Worm (Caenorhabditis elegans): ENCODE measurements around the gene cash-1.
A peak's percentile ranks its signal among the peaks of the same experiment; 100 is the strongest.

The cash-1 gene

ce11 chrV:10328080-10328479, 34.0 kb upstream of the cash-1 start:
- TF ChIP-seq pha-4 (tag; optimal IDR thresholded peaks at IDR 0.05) (peak; percentile 74), tbx-2 (tag; optimal IDR thresholded peaks at IDR 0.05) (no peak)

DNA sequence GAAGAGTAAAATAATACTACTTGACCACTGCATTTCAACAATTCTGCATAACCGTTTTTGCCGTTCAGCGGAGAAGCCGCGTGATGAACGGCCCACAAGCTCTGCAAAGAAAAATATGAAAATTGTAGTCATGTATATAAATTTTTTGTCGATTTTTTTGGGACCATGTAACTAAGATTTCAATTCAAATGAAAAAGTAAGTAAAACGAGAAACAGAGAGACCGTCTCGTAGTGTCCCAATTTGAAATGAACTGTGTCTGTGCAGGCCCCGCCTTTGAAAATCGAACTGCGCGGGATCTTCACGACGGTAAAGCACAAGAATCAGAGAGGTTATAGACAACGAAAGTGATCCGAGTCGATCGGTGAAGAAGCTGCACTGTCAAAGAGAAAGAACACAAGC, 30.0 kb upstream of the cash-1 start, which contains the start of gene crm-1:
crm-1 (minus strand) TSS at position 101 of the 400 bp plus-strand sequence.
- TF ChIP-seq nhr-76 (tag; optimal IDR thresholded peaks at IDR 0.05) (no peak), aly-2 (tag; optimal IDR thresholded peaks at IDR 0.05) (no peak), ceh-16 (tag; optimal IDR thresholded peaks at IDR 0.05) (no peak), fkh-2 (tag; optimal IDR thresholded peaks at IDR 0.05) (no peak), fkh-10 (GFP tag; optimal IDR thresholded peaks at IDR 0.05) (no peak), ceh-9 (tag; optimal IDR thresholded peaks at IDR 0.05) (no peak), fos-1 (tag; optimal IDR thresholded peaks at IDR 0.05) (no peak), nhr-28 (tag; optimal IDR thresholded peaks at IDR 0.05) (no peak), sea-2 (GFP tag; optimal IDR thresholded peaks at IDR 0.05) (no peak)

DNA sequence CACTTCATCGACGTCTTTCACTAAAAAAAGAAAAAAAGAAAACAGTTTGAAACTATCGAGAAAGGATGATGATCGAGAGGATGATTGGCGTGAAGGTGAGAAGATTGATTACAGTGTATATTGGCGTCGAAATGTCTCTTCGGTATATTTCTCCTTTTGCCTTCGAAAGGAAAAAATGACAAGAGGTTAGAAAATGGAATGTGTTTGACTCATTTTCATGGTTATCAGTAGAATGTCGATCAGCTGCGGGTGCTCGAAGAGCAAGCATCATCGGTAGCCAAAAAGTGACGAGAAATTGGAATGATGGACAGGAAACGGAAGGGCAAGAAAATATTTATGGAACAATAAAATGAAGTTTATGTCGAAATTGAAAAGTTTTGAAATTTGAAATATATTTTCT, 28.2 kb upstream of the cash-1 start:
- no peak for TF ChIP-seq R02D3.7 (tag; optimal IDR thresholded peaks at IDR 0.05)
- TF ChIP-seq egl-27 (tag; optimal IDR thresholded peaks at IDR 0.05), result no peak
- TF ChIP-seq elt-2 (tag; optimal IDR thresholded peaks at IDR 0.05), result peak; percentile 35
- TF ChIP-seq ceh-28 (tag; optimal IDR thresholded peaks at IDR 0.05), result no peak
- no peak for TF ChIP-seq elt-1 (tag; optimal IDR thresholded peaks at IDR 0.05)

DNA sequence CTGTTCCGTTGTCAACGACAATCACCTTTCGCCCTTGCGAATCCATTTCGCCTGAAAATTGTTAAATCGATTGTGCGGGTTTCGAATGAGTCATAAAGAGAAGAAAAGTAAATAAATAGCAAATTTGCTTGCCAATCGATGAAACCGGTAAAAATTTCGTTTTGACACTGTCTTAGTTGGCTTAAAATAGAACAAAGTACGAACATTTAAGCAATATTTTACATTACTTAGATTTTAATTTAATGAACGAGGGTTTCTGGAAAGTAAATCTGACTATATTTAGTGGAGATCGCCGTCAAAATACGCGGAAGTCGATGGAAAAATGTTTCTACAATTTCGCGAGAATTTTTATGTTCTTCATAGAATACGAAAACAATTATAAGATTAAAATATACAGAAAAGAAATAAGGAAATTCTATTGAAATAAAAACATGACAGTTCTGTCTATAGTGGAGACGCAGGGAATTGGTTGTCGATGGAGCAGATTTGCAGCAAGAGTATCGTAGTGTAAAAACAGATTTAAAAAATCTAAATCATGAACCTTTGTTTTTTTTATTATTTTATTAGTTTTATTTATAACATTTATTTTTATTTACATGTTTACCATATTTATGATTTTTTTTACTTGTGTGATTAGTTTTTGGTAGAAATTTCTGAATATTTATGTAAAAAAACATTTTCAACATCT, 23.6 kb upstream of the cash-1 start, which contains the start of gene arx-2:
arx-2 (minus strand) TSS at position 51 of the 688 bp plus-strand sequence.
- peak; percentile 82 for TF ChIP-seq pha-4 (tag; optimal IDR thresholded peaks at IDR 0.05)
- TF ChIP-seq ZK546.5 (tag; optimal IDR thresholded peaks at IDR 0.05), result no peak
- TF ChIP-seq tbx-2 (tag; optimal IDR thresholded peaks at IDR 0.05), result no peak
- TF ChIP-seq sea-2 (GFP tag; optimal IDR thresholded peaks at IDR 0.05), result no peak
- no peak for TF ChIP-seq nhr-67 (tag; optimal IDR thresholded peaks at IDR 0.05)
- peak; percentile 69 for TF ChIP-seq lin-15B (tag; optimal IDR thresholded peaks at IDR 0.05)
- TF ChIP-seq nhr-23 (tag; optimal IDR thresholded peaks at IDR 0.05), result peak; percentile 65
- no peak for TF ChIP-seq egl-27 (tag; optimal IDR thresholded peaks at IDR 0.05)
- no peak for TF ChIP-seq mml-1 (tag; optimal IDR thresholded peaks at IDR 0.05)
- no peak for TF ChIP-seq R02D3.7 (tag; optimal IDR thresholded peaks at IDR 0.05)
- peak; percentile 13 for TF ChIP-seq hmg-11 (tag; optimal IDR thresholded peaks at IDR 0.05)
- no peak for TF ChIP-seq nhr-11 (tag; optimal IDR thresholded peaks at IDR 0.05)
- no peak for TF ChIP-seq aly-2 (tag; optimal IDR thresholded peaks at IDR 0.05)
- TF ChIP-seq fos-1 (tag; optimal IDR thresholded peaks at IDR 0.05), result no peak
- TF ChIP-seq nhr-12 (tag; optimal IDR thresholded peaks at IDR 0.05), result no peak
- peak; percentile 53 for TF ChIP-seq nfya-1 (tag; optimal IDR thresholded peaks at IDR 0.05; ENCODE audit: insufficient read depth)
- no peak for TF ChIP-seq fkh-2 (tag; optimal IDR thresholded peaks at IDR 0.05)
- TF ChIP-seq fkh-10 (GFP tag; optimal IDR thresholded peaks at IDR 0.05), result no peak
- peak; percentile 67 for TF ChIP-seq snpc-4 (tag; optimal IDR thresholded peaks at IDR 0.05)

DNA sequence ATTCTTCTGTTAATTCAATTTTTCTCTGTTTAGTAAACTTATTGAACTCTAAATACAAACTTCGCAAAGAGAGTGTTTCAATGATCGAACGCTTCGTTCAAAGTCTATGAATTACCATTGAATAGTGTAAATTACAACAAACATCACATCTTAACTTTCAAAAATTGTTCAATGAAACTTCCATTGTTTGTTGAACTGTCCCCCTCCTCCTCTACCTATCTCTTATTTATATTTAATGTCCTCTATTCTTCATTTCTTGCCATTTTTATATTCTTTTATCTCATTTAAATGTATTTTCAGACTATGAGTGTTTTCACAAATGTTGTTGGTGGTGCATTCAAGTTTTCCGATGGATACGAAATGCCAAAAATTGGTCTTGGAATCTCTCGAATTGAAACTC, 22.9 kb upstream of the cash-1 start, which contains the start of gene K07C5.2:
K07C5.2 (plus strand) TSS at position 301 of the 400 bp plus-strand sequence.
- TF ChIP-seq pqm-1 (tag; optimal IDR thresholded peaks at IDR 0.05) (peak; percentile 4), tbx-2 (tag; optimal IDR thresholded peaks at IDR 0.05) (no peak), skn-1 (tag; optimal IDR thresholded peaks at IDR 0.05) (no peak)

- peak; percentile 9 for TF ChIP-seq nhr-23 (tag; optimal IDR thresholded peaks at IDR 0.05)
- TF ChIP-seq elt-2 (tag; optimal IDR thresholded peaks at IDR 0.05), result peak; percentile 42
- peak; percentile 6 for TF ChIP-seq skn-1 (tag; optimal IDR thresholded peaks at IDR 0.05)
- TF ChIP-seq pha-4 (tag; optimal IDR thresholded peaks at IDR 0.05), result peak; percentile 53
- peak; percentile 46 for TF ChIP-seq nhr-43 (tag; optimal IDR thresholded peaks at IDR 0.05; ENCODE audit: poor library complexity, severe bottlenecking)
- peak; percentile 69 for TF ChIP-seq lsy-12 (tag; optimal IDR thresholded peaks at IDR 0.05)
- TF ChIP-seq tbx-2 (tag; optimal IDR thresholded peaks at IDR 0.05), result peak; percentile 51
- TF ChIP-seq R02D3.7 (tag; optimal IDR thresholded peaks at IDR 0.05), result peak; percentile 25
- peak; percentile 26 for TF ChIP-seq nfya-1 (tag; optimal IDR thresholded peaks at IDR 0.05; ENCODE audit: insufficient read depth)
- TF ChIP-seq lin-15B (tag; optimal IDR thresholded peaks at IDR 0.05), result peak; percentile 75
- TF ChIP-seq hmg-11 (tag; optimal IDR thresholded peaks at IDR 0.05), result peak; percentile 2
- peak; percentile 23 for TF ChIP-seq snpc-4 (tag; optimal IDR thresholded peaks at IDR 0.05)
Observed at ce11 chrV:10341905-10342328, 20.1 kb upstream of the cash-1 start, which contains the start of gene K07C5.13. TSS of gene K07C5.13 (plus strand) at chrV:10342055.

Measured in whole organism, L3 larva.